Fruit fly (Drosophila melanogaster) whole organism, embryonic: ENCODE results near the gene CG7497.

Source experiments
- Atf6 ChIP-seq: fragments of 200-800 bp; sonication (Bioruptor generic); IDR thresholded peaks from 2 replicates; pipeline ENCODE4 v1.3.6; 2022; ENCODE audit warnings: missing biosample characterization, missing genetic modification characterization
- CG10147 ChIP-seq: fragments of 200-800 bp; sonication (Bioruptor generic); optimal IDR thresholded peaks from 2 replicates; lab custom pipeline; 2019; ENCODE audit warnings: missing biosample characterization, mild to moderate bottlenecking, missing genetic modification characterization, moderate library complexity
- CG10366 ChIP-seq: fragments of 200-800 bp; sonication (Bioruptor generic); IDR thresholded peaks from 2 replicates; pipeline ENCODE4 v1.3.6; 2022; ENCODE audit warnings: missing biosample characterization, missing genetic modification characterization
- CG11085 ChIP-seq: fragments of 200-800 bp; sonication (Bioruptor generic); IDR thresholded peaks from 2 replicates; pipeline ENCODE4 v1.3.6; 2022; ENCODE audit warnings: missing biosample characterization, missing genetic modification characterization
- CG11504 ChIP-seq: fragments of 200-800 bp; sonication (Bioruptor generic); optimal IDR thresholded peaks from 3 replicates; lab custom pipeline; 2019; ENCODE audit warnings: missing biosample characterization, mild to moderate bottlenecking, missing genetic modification characterization, moderate library complexity
- CG11695 ChIP-seq: fragments of 200-800 bp; sonication (Bioruptor generic); IDR thresholded peaks from 3 replicates; pipeline ENCODE4 v1.3.6; 2022; ENCODE audit warnings: missing biosample characterization, missing genetic modification characterization
- CG12942 ChIP-seq: fragments of 200-800 bp; sonication (Bioruptor generic); optimal IDR thresholded peaks from 3 replicates; lab custom pipeline; 2016; ENCODE audit warnings: missing biosample characterization, missing genetic modification characterization
- CG14710 ChIP-seq: fragments of 200-800 bp; sonication (Bioruptor generic); optimal IDR thresholded peaks from 3 replicates; lab custom pipeline; 2019; ENCODE audit warnings: missing biosample characterization, mild to moderate bottlenecking, missing genetic modification characterization, moderate library complexity
- CG16815 ChIP-seq: fragments of 200-800 bp; sonication (Bioruptor generic); optimal IDR thresholded peaks from 3 replicates; lab custom pipeline; 2017; ENCODE audit warnings: missing biosample characterization, mild to moderate bottlenecking, missing genetic modification characterization
- CG16863 ChIP-seq: fragments of 200-800 bp; sonication (Bioruptor generic); optimal IDR thresholded peaks from 3 replicates; lab custom pipeline; 2016; ENCODE audit warnings: missing biosample characterization, missing genetic modification characterization
- CG17802 ChIP-seq: fragments of 200-800 bp; sonication (Bioruptor generic); optimal IDR thresholded peaks from 2 replicates; lab custom pipeline; 2018; ENCODE audit warnings: missing biosample characterization, mild to moderate bottlenecking, missing genetic modification characterization, moderate library complexity
- CG18011 ChIP-seq: fragments of 200-800 bp; sonication (Bioruptor generic); optimal IDR thresholded peaks from 2 replicates; lab custom pipeline; 2017; ENCODE audit warnings: missing biosample characterization, missing genetic modification characterization, mild to moderate bottlenecking, moderate library complexity, missing genotype
- CG32767 ChIP-seq: fragments of 200-800 bp; sonication (Bioruptor generic); IDR thresholded peaks from 2 replicates; pipeline ENCODE4 v1.3.6; 2022; ENCODE audit warnings: missing biosample characterization, missing genetic modification characterization
- CG34224 ChIP-seq: fragments of 200-800 bp; sonication (Bioruptor generic); IDR thresholded peaks from 3 replicates; pipeline ENCODE4 v1.3.6; 2022; ENCODE audit warnings: missing biosample characterization, missing genetic modification characterization; ENCODE audit not compliant: partially characterized antibody
- CG4282 ChIP-seq: fragments of 200-800 bp; sonication (Bioruptor generic); optimal IDR thresholded peaks from 2 replicates; lab custom pipeline; 2016; ENCODE audit warnings: missing biosample characterization, missing genetic modification characterization
- CG9817 ChIP-seq: fragments of 200-800 bp; sonication (Bioruptor generic); optimal IDR thresholded peaks from 2 replicates; lab custom pipeline; 2018; ENCODE audit warnings: missing biosample characterization, mild to moderate bottlenecking, missing genetic modification characterization, moderate library complexity
- CG9876 ChIP-seq: fragments of 200-800 bp; sonication (Bioruptor generic); optimal IDR thresholded peaks from 2 replicates; lab custom pipeline; 2016; ENCODE audit warnings: missing biosample characterization, missing genetic modification characterization
- Dek ChIP-seq: fragments of 200-800 bp; sonication (Bioruptor generic); optimal IDR thresholded peaks from 3 replicates; lab custom pipeline; 2019; ENCODE audit warnings: missing biosample characterization, mild to moderate bottlenecking, missing genetic modification characterization, moderate library complexity
- Dip2 ChIP-seq: fragments of 200-800 bp; sonication (Bioruptor generic); IDR thresholded peaks from 2 replicates; pipeline ENCODE4 v1.3.6; 2022; ENCODE audit warnings: missing biosample characterization, missing genetic modification characterization
- ERR ChIP-seq: fragments of 200-800 bp; sonication (Bioruptor generic); optimal IDR thresholded peaks from 2 replicates; lab custom pipeline; 2016; ENCODE audit warnings: missing biosample characterization, missing genetic modification characterization
- Ets65A ChIP-seq: fragments of 200-800 bp; sonication (Bioruptor generic); peaks from one replicate; lab custom pipeline; 2016; ENCODE audit warnings: missing biosample characterization, missing genetic modification characterization
- HLH4C ChIP-seq: fragments of 200-800 bp; sonication (Bioruptor generic); IDR thresholded peaks from 3 replicates; pipeline ENCODE4 v1.3.6; 2022; ENCODE audit warnings: missing biosample characterization, missing genetic modification characterization; ENCODE audit not compliant: partially characterized antibody
- Jarid2 ChIP-seq: fragments of 200-800 bp; sonication (Bioruptor generic); optimal IDR thresholded peaks from 3 replicates; lab custom pipeline; 2017; ENCODE audit warnings: mild to moderate bottlenecking, missing biosample characterization, missing genetic modification reagents, missing genetic modification characterization
- MTF-1 ChIP-seq: fragments of 200-800 bp; sonication (Bioruptor generic); optimal IDR thresholded peaks from 2 replicates; lab custom pipeline; 2018; ENCODE audit warnings: missing biosample characterization, mild to moderate bottlenecking, missing genetic modification characterization, borderline replicate concordance
- Nf-YA ChIP-seq: fragments of 200-800 bp; sonication (Bioruptor generic); IDR thresholded peaks from 2 replicates; pipeline ENCODE4 v1.3.6; 2022; ENCODE audit warnings: missing biosample characterization, missing genetic modification characterization
- Nf-YC ChIP-seq: fragments of 200-800 bp; optimal IDR thresholded peaks from 3 replicates; lab custom pipeline; 2019; ENCODE audit warnings: missing biosample characterization, mild to moderate bottlenecking, missing genetic modification characterization, moderate library complexity
- Pdp1 ChIP-seq, 2 experiments: fragments of 200-800 bp; sonication (Bioruptor generic); optimal IDR thresholded peaks; 3 replicates each; lab custom pipeline; 2016; ENCODE audit warnings: missing biosample characterization in 2 of 2, missing genetic modification characterization in 2 of 2, mild to moderate bottlenecking in 1 of 2, moderate library complexity in 1 of 2
- Sox102F ChIP-seq: fragments of 200-800 bp; sonication (Bioruptor generic); optimal IDR thresholded peaks from 2 replicates; lab custom pipeline; 2018; ENCODE audit warnings: missing biosample characterization, mild to moderate bottlenecking, missing genetic modification characterization, moderate library complexity
- Trl ChIP-seq, 3 experiments: fragments of >200 bp in 2 of 3; fragments of 200-800 bp in 1 of 3; sonication (Bioruptor generic) in 1 of 3; optimal IDR thresholded peaks; 2 replicates in 1 of 3; 3 replicates in 2 of 3; lab custom pipeline; 2016 to 2017; ENCODE audit warnings: missing biosample characterization in 1 of 3, missing genetic modification characterization in 1 of 3
- al ChIP-seq: fragments of 200-800 bp; sonication (Bioruptor generic); IDR thresholded peaks from 2 replicates; pipeline ENCODE4 v1.3.6; 2022; ENCODE audit warnings: missing biosample characterization, missing genetic modification characterization
- ara ChIP-seq: fragments of 200-800 bp; sonication (Bioruptor generic); IDR thresholded peaks from 2 replicates; pipeline ENCODE4 v1.3.6; 2022; ENCODE audit warnings: missing biosample characterization, missing genetic modification characterization
- cato ChIP-seq: fragments of 200-800 bp; sonication (Bioruptor generic); optimal IDR thresholded peaks from 2 replicates; lab custom pipeline; 2016; ENCODE audit warnings: missing biosample characterization, missing genetic modification characterization, borderline replicate concordance
- chn ChIP-seq: fragments of 200-800 bp; sonication (Bioruptor generic); optimal IDR thresholded peaks from 2 replicates; lab custom pipeline; 2016; ENCODE audit warnings: missing biosample characterization, missing genetic modification characterization
- dan ChIP-seq: fragments of 200-800 bp; sonication (Bioruptor generic); IDR thresholded peaks from 2 replicates; pipeline ENCODE4 v1.3.6; 2022; ENCODE audit warnings: missing biosample characterization, missing genetic modification characterization
- dati ChIP-seq: fragments of 200-800 bp; sonication (Bioruptor generic); IDR thresholded peaks from 2 replicates; pipeline ENCODE4 v1.3.6; 2022; ENCODE audit warnings: missing biosample characterization, missing genetic modification characterization
- dm ChIP-seq: fragments of 200-800 bp; sonication (Bioruptor generic); optimal IDR thresholded peaks from 3 replicates; lab custom pipeline; 2016; ENCODE audit warnings: missing biosample characterization, missing genetic modification characterization
- fd64A ChIP-seq: fragments of 200-800 bp; sonication (Bioruptor generic); optimal IDR thresholded peaks from 3 replicates; lab custom pipeline; 2018; ENCODE audit warnings: missing biosample characterization, mild to moderate bottlenecking, missing genetic modification characterization
- fru ChIP-seq: fragments of >200 bp; optimal IDR thresholded peaks from 2 replicates; lab custom pipeline; 2017
- ftz-f1 ChIP-seq: fragments of 200-800 bp; sonication (Bioruptor generic); optimal IDR thresholded peaks from 2 replicates; lab custom pipeline; 2016; ENCODE audit warnings: missing biosample characterization, missing genetic modification characterization
- gcm2 ChIP-seq: fragments of 200-800 bp; sonication (Bioruptor generic); optimal IDR thresholded peaks from 2 replicates; lab custom pipeline; 2016; ENCODE audit warnings: missing biosample characterization, missing genetic modification characterization
- gsb-n ChIP-seq: fragments of 200-800 bp; sonication (Bioruptor generic); optimal IDR thresholded peaks from 3 replicates; lab custom pipeline; 2018; ENCODE audit warnings: missing biosample characterization, mild to moderate bottlenecking, missing genetic modification characterization
- hbn ChIP-seq: fragments of 200-800 bp; sonication (Bioruptor generic); IDR thresholded peaks from 2 replicates; pipeline ENCODE4 v1.3.6; 2022; ENCODE audit warnings: missing biosample characterization, missing genetic modification characterization; ENCODE audit not compliant: partially characterized antibody
- pfk ChIP-seq: fragments of 200-800 bp; sonication (Bioruptor generic); optimal IDR thresholded peaks from 2 replicates; lab custom pipeline; 2018; ENCODE audit warnings: missing biosample characterization, mild to moderate bottlenecking, missing genetic modification characterization, moderate library complexity
- ranshi ChIP-seq: fragments of 200-800 bp; sonication (Bioruptor generic); IDR thresholded peaks from 2 replicates; pipeline ENCODE4 v1.3.6; 2022; ENCODE audit warnings: missing biosample characterization, missing genetic modification characterization
- sim ChIP-seq: fragments of 200-800 bp; sonication (Bioruptor generic); IDR thresholded peaks from 2 replicates; pipeline ENCODE4 v1.3.6; 2022; ENCODE audit warnings: missing biosample characterization, missing genetic modification characterization
- sqz ChIP-seq: fragments of 200-800 bp; sonication (Bioruptor generic); optimal IDR thresholded peaks from 3 replicates; lab custom pipeline; 2018; ENCODE audit warnings: missing biosample characterization, mild to moderate bottlenecking, missing genetic modification characterization
- sug ChIP-seq: fragments of 200-800 bp; optimal IDR thresholded peaks from 2 replicates; lab custom pipeline; 2019; ENCODE audit warnings: missing biosample characterization, mild to moderate bottlenecking, missing genetic modification characterization, moderate library complexity
- wek ChIP-seq: fragments of 200-800 bp; sonication (Bioruptor generic); optimal IDR thresholded peaks from 3 replicates; lab custom pipeline; 2018; ENCODE audit warnings: missing biosample characterization, mild to moderate bottlenecking, missing genetic modification characterization, moderate library complexity

Gene CG7497

dm6 chr3L:17651717-17652651, 18.7 kb downstream of the CG7497 start (continued):
- TF ChIP-seq ranshi (GFP tag; lab: Robert Waterston, UW), result no peak
- TF ChIP-seq CG11695 (GFP tag; lab: Robert Waterston, UW), result no peak
- no peak for TF ChIP-seq CG16863 (GFP tag; lab: Kevin White, UChicago)
- TF ChIP-seq HLH4C (GFP tag; lab: Robert Waterston, UW), result no peak
- no peak for TF ChIP-seq CG17802 (tag; lab: Kevin White, UChicago)
- TF ChIP-seq CG34224, result no peak
- no peak for TF ChIP-seq fru (lab: Kevin White, UChicago)
- no peak for TF ChIP-seq ftz-f1
- 0 out of 2 replicates have a peak, but pooled peaks have one; percentile 16 for TF ChIP-seq ara (GFP tag; lab: Robert Waterston, UW)
- 0 out of 2 replicates have a peak, but pooled peaks have one; percentile 21 for TF ChIP-seq Atf6 (GFP tag; lab: Robert Waterston, UW)
- no peak for TF ChIP-seq Nf-YA
- no peak for TF ChIP-seq CG4282
- TF ChIP-seq Nf-YC (tag; lab: Kevin White, UChicago), result no peak
- TF ChIP-seq MTF-1 (GFP tag; lab: Kevin White, UChicago), result no peak
- TF ChIP-seq Ets65A, result peak; percentile 76
- TF ChIP-seq CG9876 (GFP tag; lab: Kevin White, UChicago), result no peak
- TF ChIP-seq CG14710 (tag; lab: Kevin White, UChicago), result no peak
- no peak for TF ChIP-seq wek (GFP tag; lab: Kevin White, UChicago)
- no peak for TF ChIP-seq CG11085
- TF ChIP-seq chn, result no peak
- TF ChIP-seq CG10366, result peak; percentile 26
- TF ChIP-seq ERR (GFP tag; lab: Kevin White, UChicago), result no peak
- TF ChIP-seq Pdp1 (GFP tag; optimal IDR thresholded peaks at IDR 0.05; lab: Kevin White, UChicago), result peak in 1 of 2 experiments; percentile 11
- TF ChIP-seq Dek (tag; lab: Kevin White, UChicago), result no peak
- no peak for TF ChIP-seq CG18011 (GFP tag; lab: Kevin White, UChicago)
- TF ChIP-seq Sox102F (GFP tag; lab: Kevin White, UChicago), result peak; percentile 34
- no peak for TF ChIP-seq dati (GFP tag; lab: Robert Waterston, UW)
- peak; percentile 90 for TF ChIP-seq sqz (GFP tag; lab: Kevin White, UChicago)
- TF ChIP-seq Trl (optimal IDR thresholded peaks at IDR 0.05; lab: Kevin White, UChicago), result no peak
- no peak for TF ChIP-seq Trl (GFP tag; optimal IDR thresholded peaks at IDR 0.05; lab: Kevin White, UChicago)
- TF ChIP-seq dan, result no peak
- TF ChIP-seq CG10147 (GFP tag; lab: Kevin White, UChicago), result no peak
- TF ChIP-seq Jarid2 (GFP tag; lab: Kevin White, UChicago), result no peak
- TF ChIP-seq dm (GFP tag; lab: Kevin White, UChicago), result no peak
- no peak for TF ChIP-seq CG12942
- TF ChIP-seq pfk (GFP tag; lab: Kevin White, UChicago), result no peak
- TF ChIP-seq hbn (GFP tag; lab: Robert Waterston, UW), result no peak
- no peak for TF ChIP-seq CG32767 (GFP tag; lab: Robert Waterston, UW)
- no peak for TF ChIP-seq fd64A
- no peak for TF ChIP-seq gcm2 (GFP tag; lab: Kevin White, UChicago)
- 0 out of 2 replicates have a peak, but pooled peaks have one; percentile 13 for TF ChIP-seq sim (GFP tag; lab: Robert Waterston, UW)
- peak; percentile 43 for TF ChIP-seq CG11504 (tag; lab: Kevin White, UChicago)
- no peak for TF ChIP-seq gsb-n (tag; lab: Kevin White, UChicago)
- peak; percentile 29 for TF ChIP-seq sug
- TF ChIP-seq al (GFP tag; lab: Robert Waterston, UW), result peak; percentile 9; the same call in 1 of the 2 replicates
- peak; percentile 28 for TF ChIP-seq cato (GFP tag; lab: Kevin White, UChicago)
- no peak for TF ChIP-seq CG16815 (GFP tag; lab: Kevin White, UChicago)
- TF ChIP-seq Dip2 (GFP tag; lab: Robert Waterston, UW), result no peak
- TF ChIP-seq CG9817 (tag; lab: Kevin White, UChicago), result no peak
